Worm (Caenorhabditis elegans) whole organism, L1 larva: ENCODE measurements around the gene B0454.8.
A peak's percentile ranks its signal among the peaks of the same experiment; 100 is the strongest.

ENCODE experiments used
- C04F5.9 ChIP-seq: sonication (generic microtip); optimal IDR thresholded peaks from 2 replicates; lab custom pipeline; 2016; ENCODE audit warnings: missing genetic modification characterization, missing compliant biosample characterization
- Y116A8C.19 ChIP-seq: sonication (generic microtip); optimal IDR thresholded peaks from 2 replicates; lab custom pipeline; 2016; ENCODE audit warnings: missing compliant biosample characterization, missing genetic modification characterization, borderline replicate concordance
- aha-1 ChIP-seq: fragments of 150-350 bp; optimal IDR thresholded peaks from 2 replicates; lab custom pipeline; 2014; ENCODE audit warnings: missing biosample characterization, missing genetic modification characterization
- aly-2 ChIP-seq: fragments of 150-350 bp; optimal IDR thresholded peaks from 2 replicates; lab custom pipeline; 2014; ENCODE audit warnings: missing biosample characterization, missing genetic modification characterization
- ama-1 ChIP-seq: fragments of 150-350 bp; optimal IDR thresholded peaks from 2 replicates; lab custom pipeline; 2014
- blmp-1 ChIP-seq: fragments of 150-350 bp; optimal IDR thresholded peaks from 2 replicates; lab custom pipeline; 2014; ENCODE audit warnings: missing biosample characterization, missing genetic modification characterization
- ces-1 ChIP-seq: fragments of 150-350 bp; optimal IDR thresholded peaks from 2 replicates; lab custom pipeline; 2014; ENCODE audit warnings: missing biosample characterization, missing genetic modification reagents, missing genetic modification characterization
- efl-1 ChIP-seq, 4 experiments: fragments of 150-350 bp; optimal IDR thresholded peaks in 3 of 4; peaks in 1 of 4; 1 replicate in 1 of 4; 2 replicates in 3 of 4; lab custom pipeline; 2014; ENCODE audit warnings: missing biosample characterization in 2 of 4, missing genetic modification characterization in 2 of 4, missing genetic modification reagents in 2 of 4
- elt-2 ChIP-seq: sonication (generic microtip); optimal IDR thresholded peaks from 2 replicates; lab custom pipeline; 2016; ENCODE audit warnings: missing genetic modification characterization, mild to moderate bottlenecking, inconsistent platforms, missing compliant biosample characterization, missing genetic modification reagents
- fos-1 ChIP-seq: fragments of 150-350 bp; optimal IDR thresholded peaks from 2 replicates; lab custom pipeline; 2014; ENCODE audit warnings: missing biosample characterization, missing genetic modification characterization
- hlh-4 ChIP-seq: sonication (generic microtip); optimal IDR thresholded peaks from 2 replicates; lab custom pipeline; 2016; ENCODE audit warnings: mild to moderate bottlenecking, missing genetic modification characterization, missing compliant biosample characterization
- hpl-2 ChIP-seq: fragments of 150-350 bp; optimal IDR thresholded peaks from 2 replicates; lab custom pipeline; 2014; ENCODE audit warnings: missing biosample characterization, missing genetic modification reagents, missing genetic modification characterization
- jun-1 ChIP-seq: fragments of 150-350 bp; optimal IDR thresholded peaks from 2 replicates; lab custom pipeline; 2014; ENCODE audit warnings: missing biosample characterization, missing genetic modification reagents, missing genetic modification characterization
- lin-13 ChIP-seq: fragments of 150-350 bp; optimal IDR thresholded peaks from 2 replicates; lab custom pipeline; 2014; ENCODE audit warnings: missing biosample characterization, missing genetic modification reagents, missing genetic modification characterization
- mdl-1 ChIP-seq, 2 experiments: fragments of 150-350 bp; optimal IDR thresholded peaks; 2 replicates each; lab custom pipeline; 2014 to 2017; ENCODE audit warnings: missing biosample characterization in 2 of 2, missing genetic modification characterization in 2 of 2, inconsistent platforms in 1 of 2
- nhr-19 ChIP-seq: fragments of 200-800 bp; sonication (Bioruptor generic); conservative IDR thresholded peaks from 2 replicates; pipeline ENCODE4 v1.3.6; 2022; ENCODE audit warnings: missing genetic modification characterization, missing compliant biosample characterization
- nhr-28 ChIP-seq: fragments of 150-350 bp; optimal IDR thresholded peaks from 2 replicates; lab custom pipeline; 2014; ENCODE audit warnings: missing biosample characterization, missing genetic modification characterization
- nhr-76 ChIP-seq: sonication (generic microtip); optimal IDR thresholded peaks from 2 replicates; lab custom pipeline; 2017; ENCODE audit warnings: missing biosample characterization, missing genetic modification characterization
- nhr-85 ChIP-seq: sonication (generic microtip); peaks from one replicate; lab custom pipeline; 2016; ENCODE audit warnings: missing genetic modification characterization, inconsistent platforms, missing compliant biosample characterization
- pag-3 ChIP-seq: sonication (generic microtip); optimal IDR thresholded peaks from 2 replicates; lab custom pipeline; 2017; ENCODE audit warnings: missing genetic modification characterization, mild to moderate bottlenecking, missing compliant biosample characterization, antibody characterized with exemption, borderline replicate concordance; ENCODE audit not compliant: insufficient read depth
- pqm-1 ChIP-seq: sonication (generic microtip); optimal IDR thresholded peaks from 3 replicates; lab custom pipeline; 2017; ENCODE audit warnings: missing biosample characterization, missing genetic modification characterization
- snpc-4 ChIP-seq: fragments of 150-350 bp; optimal IDR thresholded peaks from 2 replicates; lab custom pipeline; 2014; ENCODE audit warnings: missing biosample characterization, missing genetic modification characterization
- sup-37 ChIP-seq: fragments of 200-800 bp; sonication (Bioruptor generic); optimal IDR thresholded peaks from 2 replicates; lab custom pipeline; 2018; ENCODE audit warnings: mild to moderate bottlenecking, missing genetic modification characterization, missing compliant biosample characterization
- tbx-2 ChIP-seq: sonication (generic microtip); optimal IDR thresholded peaks from 2 replicates; lab custom pipeline; 2016; ENCODE audit warnings: missing genetic modification characterization, missing compliant biosample characterization
- tlp-1 ChIP-seq: fragments of 150-350 bp; optimal IDR thresholded peaks from 2 replicates; lab custom pipeline; 2014; ENCODE audit warnings: missing biosample characterization, missing genetic modification characterization
- unc-130 ChIP-seq: fragments of 150-350 bp; optimal IDR thresholded peaks from 2 replicates; lab custom pipeline; 2017; ENCODE audit warnings: missing biosample characterization, missing genetic modification characterization, inconsistent platforms
- unc-62 ChIP-seq: fragments of 150-350 bp; optimal IDR thresholded peaks from 2 replicates; lab custom pipeline; 2014; ENCODE audit warnings: missing biosample characterization, missing genetic modification reagents, missing genetic modification characterization
- vab-15 ChIP-seq: sonication (generic microtip); optimal IDR thresholded peaks from 2 replicates; lab custom pipeline; 2017; ENCODE audit warnings: missing genotype, mild to moderate bottlenecking, missing genetic modification characterization, missing compliant biosample characterization
- xbp-1 ChIP-seq: sonication (generic microtip); optimal IDR thresholded peaks from 2 replicates; lab custom pipeline; 2016; ENCODE audit warnings: missing genetic modification characterization, missing compliant biosample characterization
- ztf-4 ChIP-seq: fragments of 150-350 bp; optimal IDR thresholded peaks from 2 replicates; lab custom pipeline; 2014; ENCODE audit warnings: missing biosample characterization, missing genetic modification characterization

The B0454.8 gene

DNA sequence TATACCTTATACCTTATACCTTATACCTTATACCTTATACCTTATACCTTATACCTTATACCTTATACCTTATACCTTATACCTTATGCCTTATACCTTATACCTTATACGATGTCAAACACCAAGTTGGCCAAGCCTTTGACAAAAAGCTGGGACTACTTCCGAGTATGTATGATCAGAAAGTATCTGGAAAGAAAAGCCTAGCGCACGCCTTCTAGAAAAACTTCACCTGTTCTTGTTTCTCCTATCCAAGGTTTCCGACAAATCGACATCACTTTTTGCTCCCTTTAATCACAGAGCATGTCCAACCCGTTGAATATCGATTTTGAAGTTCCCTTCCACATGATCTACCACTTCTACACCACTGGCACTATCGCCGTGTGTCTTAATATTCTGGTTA is 5.1 kb upstream of the B0454.8 start, which contains the start of gene sri-28:
sri-28 (plus strand) TSS at position 301 of the 400 bp plus-strand sequence.
- TF ChIP-seq unc-130 (tag; lab: Kevin White, UChicago) (no peak), ama-1 (lab: Kevin White, UChicago) (no peak)

DNA sequence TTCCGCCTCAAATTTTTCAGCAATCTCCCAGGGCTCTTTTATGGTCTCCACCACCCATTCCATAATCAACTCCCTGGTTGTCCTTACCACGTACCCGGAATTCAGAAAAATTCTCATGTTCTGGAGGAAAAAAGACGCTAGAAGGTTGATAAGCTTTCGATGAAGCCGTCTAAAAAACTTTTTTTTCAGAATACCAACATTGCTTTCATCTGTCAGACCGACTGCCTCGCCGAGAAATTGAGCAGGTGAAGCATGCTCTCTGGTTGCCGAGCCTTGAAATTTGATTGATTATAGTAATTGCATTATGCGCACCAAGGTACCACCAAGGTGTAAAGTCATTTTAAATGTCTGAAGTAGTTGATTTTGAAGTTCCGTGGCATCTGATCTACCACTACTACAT is 2.6 kb upstream of the B0454.8 start, which contains the start of gene sri-30:
sri-30 (plus strand) TSS at position 301 of the 400 bp plus-strand sequence.
- no peak for TF ChIP-seq blmp-1 (tag; lab: Kevin White, UChicago)
- TF ChIP-seq lin-13, result no peak
- no peak for TF ChIP-seq hpl-2 (GFP tag; lab: Kevin White, UChicago)
- TF ChIP-seq aha-1 (tag; lab: Kevin White, UChicago), result no peak

DNA sequence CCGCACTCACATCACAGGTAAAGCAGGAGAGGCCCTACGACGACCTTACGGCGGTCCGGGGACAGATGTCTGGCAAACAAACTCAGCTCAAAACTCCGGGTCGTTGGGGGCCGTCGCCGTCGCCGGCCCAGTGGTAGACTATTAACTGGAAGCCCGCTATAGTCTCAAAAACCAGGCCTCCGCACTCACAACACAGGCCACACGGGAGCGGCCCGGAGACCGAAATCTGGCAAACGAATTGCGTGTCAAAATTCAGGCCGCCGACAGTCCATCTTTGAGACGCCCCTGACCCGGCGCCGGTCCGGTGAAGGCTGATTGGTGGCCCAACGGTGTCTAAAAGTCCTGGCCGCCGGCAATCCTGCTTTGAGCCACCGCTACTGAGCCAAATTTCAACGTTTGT is 2.2 kb upstream of the B0454.8 start:
- no peak for TF ChIP-seq elt-2
- TF ChIP-seq unc-62 (GFP tag; lab: Kevin White, UChicago), result no peak
- TF ChIP-seq ztf-4, result no peak
- TF ChIP-seq mdl-1 (tag; optimal IDR thresholded peaks at IDR 0.05; lab: Kevin White, UChicago), result no peak
- no peak for TF ChIP-seq aly-2 (tag; lab: Kevin White, UChicago)

DNA sequence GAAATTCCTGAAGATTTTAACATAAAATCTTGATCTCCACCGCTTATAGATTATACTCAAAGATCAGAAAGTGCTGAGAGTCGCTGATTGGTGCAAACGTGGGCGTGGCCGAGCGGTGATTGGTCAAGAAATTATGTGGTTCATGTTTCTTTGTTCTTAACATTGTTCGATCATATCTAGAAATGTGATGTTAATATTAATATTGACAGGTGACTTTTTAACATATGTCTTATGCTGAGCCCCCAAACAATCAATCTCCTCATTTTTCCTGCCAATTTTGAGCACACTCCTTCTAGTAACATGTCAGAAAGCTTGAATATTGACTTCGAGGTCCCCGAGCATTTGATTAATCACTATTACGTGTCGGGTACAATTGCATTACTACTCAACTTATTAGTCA is 765 bp upstream of the B0454.8 start, which contains the start of gene sri-29:
sri-29 (plus strand) TSS at position 301 of the 400 bp plus-strand sequence.
- TF ChIP-seq C04F5.9 (tag; lab: Kevin White, UChicago), result no peak
- no peak for TF ChIP-seq pqm-1 (tag; lab: Kevin White, UChicago)
- TF ChIP-seq nhr-76 (tag; lab: Kevin White, UChicago), result no peak
- no peak for TF ChIP-seq snpc-4 (tag; lab: Kevin White, UChicago)
- no peak for TF ChIP-seq xbp-1
- TF ChIP-seq tlp-1 (tag; lab: Kevin White, UChicago), result no peak
- no peak for TF ChIP-seq nhr-28 (tag; lab: Kevin White, UChicago)
- no peak for TF ChIP-seq pag-3 (tag; lab: Kevin White, UChicago)
- no peak for TF ChIP-seq blmp-1 (tag; lab: Kevin White, UChicago)
- no peak for TF ChIP-seq hlh-4
- TF ChIP-seq jun-1 (tag; lab: Kevin White, UChicago), result no peak

DNA sequence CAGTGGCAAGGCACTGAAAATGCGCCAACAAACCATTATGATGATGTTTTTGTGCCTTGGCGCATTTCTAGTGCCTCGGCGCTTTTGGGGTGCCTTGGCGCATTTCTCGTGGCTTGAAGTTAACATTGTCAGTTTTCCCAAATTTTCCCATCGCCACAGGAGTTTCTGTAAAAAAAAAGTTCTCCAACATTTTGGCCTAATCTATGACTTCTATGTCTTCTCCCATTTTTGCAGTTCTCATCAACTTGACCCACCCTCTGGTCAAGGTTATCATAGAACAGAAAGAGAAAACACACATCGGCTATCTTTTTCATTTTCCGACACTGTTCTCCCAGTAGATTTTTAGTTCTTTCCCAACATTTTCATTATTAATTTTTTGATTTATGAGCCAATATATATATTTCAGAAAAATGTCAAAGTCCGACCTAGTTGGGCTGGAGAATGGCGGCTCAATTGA is 4.8 kb downstream of the B0454.8 start, which contains the start of the genes B0454.26 and B0454.5:
B0454.26 (minus strand) TSS at position 101 of the 457 bp plus-strand sequence.
B0454.5 (plus strand) TSS at position 407 of the 457 bp plus-strand sequence.
- TF ChIP-seq blmp-1 (tag; lab: Kevin White, UChicago) (peak; percentile 58), efl-1 (optimal IDR thresholded peaks at IDR 0.05; lab: Kevin White, UChicago) (no peak), efl-1 (GFP tag; optimal IDR thresholded peaks at IDR 0.05 in 1 of 2; lab: Kevin White, UChicago) (peak in 1 of 2 experiments; percentile 2), vab-15 (tag; lab: Kevin White, UChicago) (no peak)

DNA sequence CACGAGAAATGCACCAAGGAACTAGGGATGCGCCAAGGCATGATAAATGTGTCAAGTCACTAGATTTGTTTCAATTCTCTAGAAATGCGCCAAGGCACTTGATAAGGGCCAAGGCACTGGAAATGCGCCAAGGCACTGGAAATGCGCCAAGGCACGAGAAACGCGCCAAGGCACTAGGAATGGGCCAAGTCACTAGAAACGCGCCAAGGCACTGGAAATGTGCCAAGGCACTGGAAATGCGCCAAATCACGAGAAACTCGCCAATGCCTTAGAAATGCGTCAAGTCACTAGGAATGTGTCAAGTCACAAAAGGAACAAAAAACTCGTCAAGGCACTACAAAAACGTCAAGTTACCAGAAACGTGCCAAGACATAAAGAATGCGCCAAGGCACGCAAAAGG is 6.9 kb downstream of the B0454.8 start:
- TF ChIP-seq efl-1 (optimal IDR thresholded peaks at IDR 0.05; lab: Kevin White, UChicago) (no peak), efl-1 (GFP tag; optimal IDR thresholded peaks at IDR 0.05 in 1 of 2; lab: Kevin White, UChicago) (peak in 1 of 2 experiments; percentile 92), nhr-85 (tag; lab: Kevin White, UChicago) (peak; percentile 43), fos-1 (tag; lab: Kevin White, UChicago) (no peak)

DNA sequence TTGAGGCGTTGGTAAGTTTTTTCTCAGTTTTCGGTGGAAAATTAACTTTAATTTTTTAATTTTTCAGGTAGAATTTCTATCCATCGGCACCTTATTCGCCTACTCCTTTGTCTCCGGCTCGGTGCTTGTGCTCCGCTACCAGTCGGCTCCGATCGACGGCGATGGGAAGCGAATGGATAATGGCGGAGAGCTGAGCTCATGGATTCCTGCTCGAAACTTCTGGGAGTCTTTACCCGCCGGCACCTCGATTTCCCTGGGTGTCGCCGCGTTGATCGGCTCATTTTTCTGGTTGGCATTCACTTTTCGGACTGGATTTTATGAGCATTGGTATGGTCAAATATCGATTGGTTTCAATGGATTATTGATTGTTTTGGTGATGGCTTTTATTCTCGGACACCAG is 8.3 kb downstream of the B0454.8 start:
- TF ChIP-seq Y116A8C.19 (tag; lab: Kevin White, UChicago) (no peak), aha-1 (tag; lab: Kevin White, UChicago) (no peak), tbx-2 (tag; lab: Kevin White, UChicago) (no peak), jun-1 (tag; lab: Kevin White, UChicago) (no peak), nhr-19 (no peak), ztf-4 (no peak), hpl-2 (GFP tag; lab: Kevin White, UChicago) (no peak), ces-1 (no peak), elt-2 (no peak), pag-3 (tag; lab: Kevin White, UChicago) (no peak), sup-37 (GFP tag; lab: Kevin White, UChicago) (no peak)
- TF ChIP-seq, all 84 proteins: peak for 0
